Worm (Caenorhabditis elegans): ENCODE measurements around the gene sams-1.

sams-1 gene

ce11 chrX:11933547-11933946, 32.2 kb upstream of the sams-1 start (continued):
- TF ChIP-seq nhr-111 (GFP tag; optimal IDR thresholded peaks at IDR 0.05): no peak
- TF ChIP-seq daf-16 (GFP tag; optimal IDR thresholded peaks at IDR 0.05): peak in 1 of 2 experiments; percentile 41
- peak; percentile 41 for TF ChIP-seq daf-16 (tag; optimal IDR thresholded peaks at IDR 0.05)
- TF ChIP-seq egl-43 (GFP tag; IDR thresholded peaks at IDR 0.05): no peak; the same call in 1 of the 2 replicates
- TF ChIP-seq ceh-44 (GFP tag; IDR thresholded peaks at IDR 0.05): 0 out of 2 replicates have a peak, but pooled peaks have one; percentile 49
- no peak for TF ChIP-seq skn-1 (tag; optimal IDR thresholded peaks at IDR 0.05)
- TF ChIP-seq vab-7 (GFP tag; IDR thresholded peaks at IDR 0.05): peak; percentile 66; the same call in 1 of the 2 replicates
- no peak for TF ChIP-seq ces-1 (GFP tag; optimal IDR thresholded peaks at IDR 0.05)
- TF ChIP-seq fkh-10 (GFP tag; optimal IDR thresholded peaks at IDR 0.05): no peak
- TF ChIP-seq tra-1 (GFP tag; IDR thresholded peaks at IDR 0.05): peak; percentile 65
- TF ChIP-seq spr-1 (tag; optimal IDR thresholded peaks at IDR 0.05): no peak
- no peak for TF ChIP-seq madf-9 (GFP tag; conservative IDR thresholded peaks at IDR 0.05)
- peak; percentile 33 for TF ChIP-seq aha-1 (tag)
- peak; percentile 67; the same call in 1 of the 2 replicates for TF ChIP-seq pha-4 (GFP tag; IDR thresholded peaks at IDR 0.05)
- no peak for TF ChIP-seq pha-4 (tag; optimal IDR thresholded peaks at IDR 0.05)
- peak; percentile 84 for TF ChIP-seq dmd-8 (GFP tag; IDR thresholded peaks at IDR 0.05)
- TF ChIP-seq nhr-10 (tag; optimal IDR thresholded peaks at IDR 0.05): no peak

DNA sequence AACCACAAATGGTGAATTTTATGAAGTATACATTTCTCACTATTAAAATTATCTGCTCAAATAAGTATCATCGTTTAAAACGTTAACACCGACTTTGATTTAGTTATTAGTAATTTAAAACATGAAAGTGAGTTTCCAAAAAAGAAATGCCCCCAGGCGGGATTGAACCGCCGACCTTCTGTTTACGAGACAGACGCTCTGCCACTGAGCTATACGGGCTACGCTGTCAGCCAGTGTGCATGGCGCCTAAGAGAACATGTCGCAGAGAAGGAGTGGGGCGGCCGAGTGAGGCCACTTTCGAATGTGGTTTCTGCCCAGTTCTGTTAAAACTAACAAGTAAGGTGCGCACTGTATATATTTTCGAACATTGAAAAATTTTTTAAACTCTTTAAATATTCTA, 30.8 kb upstream of the sams-1 start:
- TF ChIP-seq mxl-2 (GFP tag; conservative IDR thresholded peaks at IDR 0.05) (no peak), nhr-48 (tag; optimal IDR thresholded peaks at IDR 0.05) (peak; percentile 42), egl-43 (GFP tag; IDR thresholded peaks at IDR 0.05) (peak; percentile 94), saeg-2 (GFP tag; IDR thresholded peaks at IDR 0.05) (no peak), daf-8 (GFP tag; IDR thresholded peaks at IDR 0.05) (0 out of 2 replicates have a peak, but pooled peaks have one; percentile 60), T26A8.4 (GFP tag; IDR thresholded peaks at IDR 0.05) (no peak), set-16 (GFP tag; IDR thresholded peaks at IDR 0.05) (peak; percentile 55), cey-2 (tag; optimal IDR thresholded peaks at IDR 0.05; ENCODE audit: borderline replicate concordance, insufficient read depth) (no peak), ceh-20 (GFP tag; IDR thresholded peaks at IDR 0.05) (peak; percentile 73), D1046.2 (GFP tag; IDR thresholded peaks at IDR 0.05) (peak; percentile 58; the same call in 1 of the 2 replicates), ces-1 (GFP tag; optimal IDR thresholded peaks at IDR 0.05) (no peak), dmd-8 (GFP tag; IDR thresholded peaks at IDR 0.05) (peak; percentile 91), pha-4 (GFP tag; IDR thresholded peaks at IDR 0.05) (peak; percentile 87), pha-4 (tag; optimal IDR thresholded peaks at IDR 0.05) (no peak), daf-12 (tag; optimal IDR thresholded peaks at IDR 0.05) (no peak), F44E2.7 (GFP tag; IDR thresholded peaks at IDR 0.05) (peak; percentile 63; the same call in 1 of the 2 replicates), mxl-3 (GFP tag; optimal IDR thresholded peaks at IDR 0.05) (peak; percentile 11), nhr-237 (tag; optimal IDR thresholded peaks at IDR 0.05) (no peak), unc-62 (GFP tag; optimal IDR thresholded peaks at IDR 0.05 in 1 of 2) (no peak), unc-62 (tag; optimal IDR thresholded peaks at IDR 0.05) (no peak), lin-29 (GFP tag; IDR thresholded peaks at IDR 0.05) (no peak), snpc-4 (tag; optimal IDR thresholded peaks at IDR 0.05) (no peak), lin-39 (tag; optimal IDR thresholded peaks at IDR 0.05) (no peak), aly-2 (tag; optimal IDR thresholded peaks at IDR 0.05) (no peak), rbr-2 (tag; optimal IDR thresholded peaks at IDR 0.05) (peak; percentile 72), lsy-2 (tag; optimal IDR thresholded peaks at IDR 0.05) (no peak), ceh-62 (tag; optimal IDR thresholded peaks at IDR 0.05) (no peak), F37D6.2 (tag; optimal IDR thresholded peaks at IDR 0.05) (peak; percentile 82), zip-11 (GFP tag; IDR thresholded peaks at IDR 0.05) (no peak), nhr-25 (tag; optimal IDR thresholded peaks at IDR 0.05; ENCODE audit: borderline replicate concordance, insufficient read depth) (no peak), lin-15B (tag; optimal IDR thresholded peaks at IDR 0.05) (no peak), F10B5.3 (tag; optimal IDR thresholded peaks at IDR 0.05) (peak; percentile 61), unc-130 (GFP tag; optimal IDR thresholded peaks at IDR 0.05) (peak; percentile 16), daf-16 (GFP tag; optimal IDR thresholded peaks at IDR 0.05) (peak; percentile 55 to 85), daf-16 (tag; optimal IDR thresholded peaks at IDR 0.05) (peak; percentile 78), dve-1 (tag; optimal IDR thresholded peaks at IDR 0.05; ENCODE audit: insufficient read depth) (peak; percentile 43), nhr-11 (tag; optimal IDR thresholded peaks at IDR 0.05) (no peak), nhr-10 (tag; optimal IDR thresholded peaks at IDR 0.05) (no peak), mdl-1 (tag; optimal IDR thresholded peaks at IDR 0.05) (no peak), R02D3.7 (tag; optimal IDR thresholded peaks at IDR 0.05) (no peak), zfp-3 (GFP tag; conservative IDR thresholded peaks at IDR 0.05) (no peak)

Measured in whole organism, L4 larva.